Worm (Caenorhabditis elegans) whole organism, L2 larva: ENCODE data around the gene C26B9.3.

Experiments
- C34F6.9 ChIP-seq: fragments of 150-350 bp; optimal IDR thresholded peaks from 2 replicates; lab custom pipeline; 2014; ENCODE audit warnings: missing biosample characterization, missing genetic modification characterization
- ama-1 ChIP-seq: fragments of 150-350 bp; optimal IDR thresholded peaks from 2 replicates; lab custom pipeline; 2018; ENCODE audit warnings: inconsistent platforms
- blmp-1 ChIP-seq: sonication (generic microtip); optimal IDR thresholded peaks from 2 replicates; lab custom pipeline; 2017; ENCODE audit warnings: missing genetic modification characterization, mild to moderate bottlenecking, missing compliant biosample characterization, antibody characterized with exemption, moderate library complexity; ENCODE audit not compliant: insufficient read depth
- ceh-16 ChIP-seq: fragments of 150-350 bp; optimal IDR thresholded peaks from 2 replicates; lab custom pipeline; 2014; ENCODE audit warnings: missing biosample characterization, missing genetic modification characterization
- crh-2 ChIP-seq: sonication (generic microtip); optimal IDR thresholded peaks from 2 replicates; lab custom pipeline; 2017; ENCODE audit warnings: missing biosample characterization, missing genetic modification characterization
- lsy-2 ChIP-seq, 2 experiments: fragments of 150-350 bp in 1 of 2; sonication (generic microtip) in 1 of 2; optimal IDR thresholded peaks; 2 replicates each; lab custom pipeline; 2014 to 2017; ENCODE audit warnings: missing biosample characterization in 2 of 2, missing genetic modification characterization in 2 of 2
- mdl-1 ChIP-seq, 2 experiments: fragments of 150-350 bp in 1 of 2; sonication (generic microtip) in 1 of 2; optimal IDR thresholded peaks; 2 replicates each; lab custom pipeline; 2017; ENCODE audit warnings: missing biosample characterization in 2 of 2, missing genetic modification characterization in 2 of 2
- nhr-12 ChIP-seq: fragments of 150-350 bp; optimal IDR thresholded peaks from 2 replicates; lab custom pipeline; 2014; ENCODE audit warnings: missing biosample characterization, missing genetic modification characterization
- nhr-21 ChIP-seq: fragments of 150-350 bp; optimal IDR thresholded peaks from 2 replicates; lab custom pipeline; 2014; ENCODE audit warnings: missing biosample characterization, missing genetic modification characterization
- nhr-23 ChIP-seq: fragments of 150-350 bp; optimal IDR thresholded peaks from 2 replicates; lab custom pipeline; 2014; ENCODE audit warnings: missing biosample characterization, missing genetic modification reagents, missing genetic modification characterization
- nhr-25 ChIP-seq: fragments of 150-350 bp; sonication (generic microtip); optimal IDR thresholded peaks from 3 replicates; lab custom pipeline; 2014; ENCODE audit warnings: missing biosample characterization, missing genetic modification characterization
- nhr-6 ChIP-seq: fragments of 150-350 bp; optimal IDR thresholded peaks from 2 replicates; lab custom pipeline; 2014; ENCODE audit warnings: missing biosample characterization, missing genetic modification characterization
- nhr-77 ChIP-seq: fragments of 150-350 bp; optimal IDR thresholded peaks from 2 replicates; lab custom pipeline; 2014; ENCODE audit warnings: missing biosample characterization, missing genetic modification characterization
- peb-1 ChIP-seq: fragments of 150-350 bp; optimal IDR thresholded peaks from 2 replicates; lab custom pipeline; 2014; ENCODE audit warnings: missing biosample characterization, missing genetic modification characterization
- skn-1 ChIP-seq: sonication (generic microtip); optimal IDR thresholded peaks from 2 replicates; lab custom pipeline; 2017; ENCODE audit warnings: missing biosample characterization, missing genetic modification characterization
- sma-3 ChIP-seq: sonication (generic microtip); optimal IDR thresholded peaks from 2 replicates; lab custom pipeline; 2016; ENCODE audit warnings: missing genetic modification reagents, missing genetic modification characterization, missing compliant biosample characterization
- sma-9 ChIP-seq, 2 experiments: fragments of 150-350 bp in 1 of 2; sonication (generic microtip) in 1 of 2; optimal IDR thresholded peaks; 2 replicates each; lab custom pipeline; 2014 to 2016; ENCODE audit warnings: missing genetic modification characterization in 2 of 2, mild to moderate bottlenecking in 1 of 2, missing biosample characterization in 1 of 2, missing compliant biosample characterization in 1 of 2, missing genetic modification reagents in 1 of 2, moderate library complexity in 1 of 2
- unc-39 ChIP-seq: fragments of 150-350 bp; optimal IDR thresholded peaks from 2 replicates; lab custom pipeline; 2014; ENCODE audit warnings: missing biosample characterization, missing genetic modification characterization
- unc-55 ChIP-seq: fragments of 150-350 bp; sonication (generic microtip); optimal IDR thresholded peaks from 3 replicates; lab custom pipeline; 2014; ENCODE audit warnings: missing biosample characterization, missing genetic modification reagents, missing genetic modification characterization
- ztf-1 ChIP-seq: fragments of 200-800 bp; sonication (Bioruptor generic); conservative IDR thresholded peaks from 2 replicates; pipeline ENCODE4 v1.3.6; 2022; ENCODE audit warnings: missing genetic modification characterization, missing compliant biosample characterization
- ztf-4 ChIP-seq: fragments of 150-350 bp; optimal IDR thresholded peaks from 2 replicates; lab custom pipeline; 2014; ENCODE audit warnings: missing biosample characterization, missing genetic modification characterization

The C26B9.3 gene

DNA sequence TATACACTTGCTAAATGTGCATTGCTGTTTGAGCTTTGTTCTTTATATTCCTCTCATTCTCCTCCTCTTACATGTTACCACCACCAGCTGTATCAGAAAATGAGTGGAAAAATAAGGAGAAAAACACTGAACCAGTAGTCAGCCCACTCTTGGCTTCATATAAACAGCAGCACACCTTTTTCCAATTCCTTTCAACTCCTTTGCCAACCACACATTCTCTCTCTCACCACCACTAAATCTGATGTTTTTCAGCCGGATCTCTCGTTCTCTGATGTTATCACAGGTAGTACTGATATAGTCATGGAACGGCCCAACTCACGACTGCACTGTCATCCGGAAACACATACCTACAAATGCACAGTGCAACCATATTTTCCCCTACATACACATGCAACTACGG lies 48.5 kb downstream of the C26B9.3 start, which contains the start of gene kcnl-3:
Gene kcnl-3, plus strand, starts transcription at position 301 of the 400 bp plus-strand sequence.
- TF ChIP-seq nhr-23: no peak
- no peak for TF ChIP-seq peb-1 (tag; lab: Kevin White, UChicago)
- no peak for TF ChIP-seq skn-1 (tag; lab: Kevin White, UChicago)
- TF ChIP-seq lsy-2 (tag; optimal IDR thresholded peaks at IDR 0.05; lab: Kevin White, UChicago): no peak
- TF ChIP-seq nhr-12 (tag; lab: Kevin White, UChicago): no peak
- no peak for TF ChIP-seq nhr-77 (tag; lab: Kevin White, UChicago)
- no peak for TF ChIP-seq crh-2
- TF ChIP-seq nhr-25 (tag; lab: Kevin White, UChicago): no peak
- no peak for TF ChIP-seq mdl-1 (tag; optimal IDR thresholded peaks at IDR 0.05; lab: Kevin White, UChicago)
- TF ChIP-seq ztf-1: no peak
- TF ChIP-seq ceh-16 (tag; lab: Kevin White, UChicago): no peak
- no peak for TF ChIP-seq ztf-4 (tag; lab: Kevin White, UChicago)
- TF ChIP-seq sma-9 (GFP tag; optimal IDR thresholded peaks at IDR 0.05; lab: Kevin White, UChicago): no peak
- no peak for TF ChIP-seq sma-9 (tag; optimal IDR thresholded peaks at IDR 0.05; lab: Kevin White, UChicago)
- TF ChIP-seq blmp-1 (tag; lab: Kevin White, UChicago): no peak
- no peak for TF ChIP-seq nhr-6 (tag; lab: Kevin White, UChicago)
- no peak for TF ChIP-seq unc-39 (tag; lab: Kevin White, UChicago)

- TF ChIP-seq nhr-21 (tag; lab: Kevin White, UChicago): peak; percentile 66
- TF ChIP-seq ama-1 (lab: Kevin White, UChicago): no peak
- TF ChIP-seq C34F6.9: peak; percentile 18
- TF ChIP-seq sma-9 (GFP tag; optimal IDR thresholded peaks at IDR 0.05; lab: Kevin White, UChicago): no peak
- TF ChIP-seq sma-9 (tag; optimal IDR thresholded peaks at IDR 0.05; lab: Kevin White, UChicago): no peak
- TF ChIP-seq unc-55: no peak
- no peak for TF ChIP-seq sma-3 (GFP tag; lab: Kevin White, UChicago)
Measured at ce11 chrX:5387629-5388028, 49.5 kb downstream of the C26B9.3 start.
